Fruit fly (Drosophila melanogaster): ENCODE results near the gene f-cup.

The f-cup gene

DNA sequence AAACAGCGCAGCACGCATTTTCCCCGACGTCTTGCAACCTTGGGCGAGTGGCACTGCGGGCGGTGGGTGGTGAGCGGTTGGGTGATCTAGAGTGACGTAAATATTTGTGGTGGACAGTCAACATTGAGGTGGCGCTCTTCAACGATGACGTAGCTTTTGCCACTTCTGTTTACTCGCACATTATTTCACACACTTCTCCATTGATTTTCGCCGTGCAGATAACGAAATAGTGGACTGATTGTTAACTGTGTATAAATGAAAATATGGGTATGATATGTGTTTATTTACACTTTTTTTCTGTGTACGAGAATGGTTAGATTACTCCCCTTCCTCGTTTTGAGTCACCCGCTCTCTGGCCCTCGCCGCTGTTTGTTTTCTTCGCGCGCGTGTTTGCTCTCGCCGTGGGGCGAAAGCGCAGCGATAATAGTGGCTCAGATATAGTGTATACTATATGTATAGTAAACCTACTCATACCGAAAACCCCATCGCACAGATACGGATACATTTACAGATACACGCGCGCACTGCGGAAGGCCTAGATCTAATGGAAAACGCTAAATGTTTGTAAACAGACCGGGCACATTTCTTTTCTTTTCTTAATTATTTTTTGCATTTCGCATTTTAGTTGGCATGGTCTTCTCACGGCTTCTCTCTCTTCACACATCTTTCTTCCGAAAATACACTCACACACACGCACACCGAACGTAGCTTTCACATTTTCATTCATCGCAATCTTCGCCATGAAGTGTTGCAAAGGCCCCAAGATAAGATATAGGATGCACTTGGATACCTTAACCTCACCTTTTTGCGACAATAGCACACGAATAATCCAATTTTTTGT, 14.0 kb downstream of the f-cup start, which contains the start of gene omd:
Gene omd (minus strand): TSS at position 840 of the 841 bp plus-strand sequence.
- TF ChIP-seq CG6808 (GFP tag; optimal IDR thresholded peaks at IDR 0.05) (no peak), CG11902 (GFP tag; optimal IDR thresholded peaks at IDR 0.05) (no peak), CG4318 (GFP tag; optimal IDR thresholded peaks at IDR 0.05) (no peak), fd59A (GFP tag; optimal IDR thresholded peaks at IDR 0.05) (peak; percentile 0), CG6163 (GFP tag; IDR thresholded peaks at IDR 0.05) (peak; percentile 59; the same call in 2 of the 3 replicates), acj6 (GFP tag; optimal IDR thresholded peaks at IDR 0.05) (peak; percentile 16), CG34406 (GFP tag; optimal IDR thresholded peaks at IDR 0.05) (peak; percentile 20), Hr39 (GFP tag; optimal IDR thresholded peaks at IDR 0.05) (no peak), Hr4 (GFP tag; optimal IDR thresholded peaks at IDR 0.05) (peak; percentile 52), OdsH (GFP tag; optimal IDR thresholded peaks at IDR 0.05) (no peak), salr (GFP tag; optimal IDR thresholded peaks at IDR 0.05) (peak; percentile 5 to 14), svp (GFP tag) (no peak), CG32006 (GFP tag; optimal IDR thresholded peaks at IDR 0.05) (peak; percentile 51), CG15336 (GFP tag; IDR thresholded peaks at IDR 0.05) (peak; percentile 24; the same call in 1 of the 2 replicates), CG31627 (GFP tag; optimal IDR thresholded peaks at IDR 0.05) (no peak), fd85E (GFP tag; optimal IDR thresholded peaks at IDR 0.05) (no peak), fkh (GFP tag; optimal IDR thresholded peaks at IDR 0.05) (peak; percentile 99), CG8119 (GFP tag; IDR thresholded peaks at IDR 0.05) (peak; percentile 43; the same call in 1 of the 3 replicates), CG7368 (GFP tag; optimal IDR thresholded peaks at IDR 0.05) (peak; percentile 25), CG3032 (tag; optimal IDR thresholded peaks at IDR 0.05) (no peak), Sox102F (GFP tag; optimal IDR thresholded peaks at IDR 0.05) (no peak), dac (GFP tag; optimal IDR thresholded peaks at IDR 0.05) (no peak), CG6854 (GFP tag; optimal IDR thresholded peaks at IDR 0.05) (no peak), cyc (GFP tag; optimal IDR thresholded peaks at IDR 0.05) (no peak), spab (GFP tag; optimal IDR thresholded peaks at IDR 0.05) (no peak), Ets21C (GFP tag; optimal IDR thresholded peaks at IDR 0.05) (no peak), CG11294 (GFP tag; IDR thresholded peaks at IDR 0.05) (no peak), CG10669 (GFP tag; optimal IDR thresholded peaks at IDR 0.05) (no peak), net (GFP tag; optimal IDR thresholded peaks at IDR 0.05) (peak; percentile 30), Smox (GFP tag; optimal IDR thresholded peaks at IDR 0.05) (no peak), Lpt (GFP tag; optimal IDR thresholded peaks at IDR 0.05) (no peak), Blimp-1 (GFP tag; optimal IDR thresholded peaks at IDR 0.05) (no peak), CG6792 (GFP tag; optimal IDR thresholded peaks at IDR 0.05) (no peak), eg (GFP tag; IDR thresholded peaks at IDR 0.05) (no peak; the same call in 2 of the 3 replicates), CG16779 (tag; optimal IDR thresholded peaks at IDR 0.05) (peak; percentile 69), dsx (GFP tag; optimal IDR thresholded peaks at IDR 0.05; ENCODE audit: poor library complexity, severe bottlenecking) (no peak), Hr38 (GFP tag; optimal IDR thresholded peaks at IDR 0.05) (no peak), CG3919 (GFP tag; optimal IDR thresholded peaks at IDR 0.05) (peak; percentile 23), achi (GFP tag; optimal IDR thresholded peaks at IDR 0.05) (peak; percentile 39), ss (GFP tag; optimal IDR thresholded peaks at IDR 0.05) (peak in 1 of 2 experiments; percentile 47), esn (GFP tag; optimal IDR thresholded peaks at IDR 0.05) (no peak), CG8632 (GFP tag; optimal IDR thresholded peaks at IDR 0.05) (peak; percentile 21), Eip78C (GFP tag) (peak; percentile 78)
